Fruit fly (Drosophila melanogaster) Kc167 (cell line): Measurements from ENCODE around the gene CG15740.

Source experiments
- Myc ChIP-seq: fragments of >200 bp; optimal IDR thresholded peaks from 2 replicates; lab custom pipeline; 2017; ENCODE audit warnings: missing external identifiers
- Sin3A ChIP-seq: fragments of >200 bp; optimal IDR thresholded peaks from 2 replicates; lab custom pipeline; 2018; ENCODE audit warnings: missing external identifiers
- h ChIP-seq: fragments of >200 bp; optimal IDR thresholded peaks from 3 replicates; lab custom pipeline; 2018; ENCODE audit warnings: missing external identifiers
- insv ChIP-seq: fragments of >200 bp; optimal IDR thresholded peaks from 3 replicates; lab custom pipeline; 2018; ENCODE audit warnings: missing external identifiers
- psq ChIP-seq: fragments of >200 bp; optimal IDR thresholded peaks from 2 replicates; lab custom pipeline; 2017; ENCODE audit warnings: missing external identifiers
- ttk ChIP-seq: sonication (Bioruptor generic); optimal IDR thresholded peaks from 2 replicates; lab custom pipeline; 2017; ENCODE audit warnings: missing external identifiers

DNA sequence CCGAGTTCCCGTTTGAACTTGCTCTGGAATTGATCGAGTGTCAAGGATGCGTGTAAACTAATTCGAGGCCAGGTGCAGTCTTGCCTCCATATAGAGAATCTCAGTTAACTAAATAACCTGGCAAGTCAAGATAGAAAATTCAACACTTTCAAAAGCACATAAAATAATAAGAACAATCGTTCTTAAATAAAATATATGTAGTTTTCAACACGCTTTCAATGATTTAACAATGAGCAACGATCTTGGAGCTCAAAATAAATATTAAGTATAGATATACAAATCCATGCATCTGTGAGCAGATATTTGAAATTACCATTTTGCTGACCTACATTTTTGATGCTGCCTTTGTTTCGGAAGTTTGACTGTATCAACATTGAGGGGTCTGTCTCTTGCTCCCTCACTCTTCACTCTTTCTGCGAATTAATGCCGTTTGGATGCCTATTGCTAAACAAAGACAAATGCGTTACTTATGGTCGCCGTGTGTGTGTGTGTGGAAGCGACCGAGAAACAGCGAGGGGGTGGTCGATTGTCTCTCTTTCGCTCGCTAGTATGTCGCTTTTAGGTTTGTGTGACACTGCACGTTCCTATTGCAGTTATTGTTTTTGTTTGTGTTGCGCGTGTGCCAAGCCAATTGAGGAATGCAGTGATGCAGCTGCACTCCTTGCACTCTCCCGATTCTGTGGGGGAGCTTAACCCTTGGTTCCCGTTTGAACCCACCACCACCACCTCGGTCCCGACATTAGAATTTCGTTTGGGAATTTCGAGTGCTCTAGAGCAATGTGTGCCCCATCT lies 25.4 kb downstream of the CG15740 start:
- no peak for TF ChIP-seq insv
- no peak for TF ChIP-seq psq (lab: Kevin White, UChicago)
- no peak for TF ChIP-seq Sin3A (lab: Kevin White, UChicago)
- TF ChIP-seq Myc (lab: Kevin White, UChicago) = no peak
- TF ChIP-seq h (lab: Kevin White, UChicago) = no peak
- TF ChIP-seq ttk (lab: Kevin White, UChicago) = no peak
